Worm (Caenorhabditis elegans) whole organism, mixed stage, embryonic: ENCODE results near the gene zmp-4.

ENCODE experiments used
- ces-1 ChIP-seq: fragments of 150-350 bp; optimal IDR thresholded peaks from 2 replicates; lab custom pipeline; 2014; ENCODE audit warnings: missing biosample characterization, missing genetic modification reagents, missing genetic modification characterization
- elt-1 ChIP-seq: sonication (generic microtip); optimal IDR thresholded peaks from 2 replicates; lab custom pipeline; 2017; ENCODE audit warnings: missing genetic modification characterization, mild to moderate bottlenecking, missing compliant biosample characterization, antibody characterized with exemption, moderate library complexity, borderline replicate concordance; ENCODE audit not compliant: insufficient read depth
- flh-1 ChIP-seq: fragments of 200-800 bp; sonication (Bioruptor generic); optimal IDR thresholded peaks from 2 replicates; lab custom pipeline; 2018; ENCODE audit warnings: mild to moderate bottlenecking, missing genetic modification characterization, moderate library complexity, missing compliant biosample characterization
- lin-13 ChIP-seq: fragments of 150-350 bp; optimal IDR thresholded peaks from 2 replicates; lab custom pipeline; 2014; ENCODE audit warnings: missing biosample characterization, missing genetic modification characterization
- nhr-28 ChIP-seq: fragments of 150-350 bp; optimal IDR thresholded peaks from 2 replicates; lab custom pipeline; 2014; ENCODE audit warnings: missing biosample characterization, missing genetic modification characterization
- sem-2 ChIP-seq: fragments of 200-800 bp; sonication (Bioruptor generic); optimal IDR thresholded peaks from 2 replicates; lab custom pipeline; 2018; ENCODE audit warnings: mild to moderate bottlenecking, missing genetic modification characterization, missing compliant biosample characterization
- unc-39 ChIP-seq: fragments of 150-350 bp; optimal IDR thresholded peaks from 2 replicates; lab custom pipeline; 2014; ENCODE audit warnings: missing biosample characterization, missing genetic modification characterization
- ztf-11 ChIP-seq: fragments of 150-350 bp; optimal IDR thresholded peaks from 2 replicates; lab custom pipeline; 2014; ENCODE audit warnings: missing biosample characterization, missing genetic modification characterization

DNA sequence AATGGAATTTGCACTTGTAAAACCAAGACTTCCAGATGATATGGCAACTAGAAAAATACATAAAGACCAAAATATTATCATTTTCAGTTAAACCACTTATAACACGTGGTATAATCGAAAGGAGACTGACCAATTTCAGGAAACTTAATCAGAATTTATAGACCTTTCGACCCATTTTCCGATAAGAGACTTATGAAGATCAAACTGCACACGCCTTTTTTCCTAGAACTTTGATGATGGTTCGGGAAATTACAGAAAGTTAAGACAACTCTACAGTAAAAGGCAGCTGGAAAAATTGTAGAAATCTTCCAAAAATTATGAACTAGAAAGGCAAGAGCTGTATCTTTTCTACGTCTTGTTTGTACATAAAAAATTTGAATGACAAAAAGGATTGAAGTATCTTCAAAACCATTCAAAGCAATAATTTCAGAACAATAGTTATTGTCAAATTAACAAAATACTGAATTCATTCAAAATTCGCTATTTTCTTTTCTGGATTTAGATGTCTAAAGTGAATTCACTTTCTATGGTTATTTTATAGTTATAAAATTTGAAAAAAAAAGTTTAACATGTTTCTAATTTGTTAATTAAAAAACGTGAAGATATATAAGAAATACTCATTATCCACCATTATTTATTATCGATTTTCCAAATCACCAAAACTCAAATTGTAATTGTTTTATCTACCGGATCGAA, 27.9 kb downstream of the zmp-4 start, which contains the start of the genes mpst-2 and H12D21.5:
- no peak for TF ChIP-seq elt-1 (tag; lab: Kevin White, UChicago)
- TF ChIP-seq lin-13 (tag; lab: Kevin White, UChicago), result no peak
- TF ChIP-seq flh-1, result no peak
- no peak for TF ChIP-seq ztf-11 (tag; lab: Kevin White, UChicago)
- TF ChIP-seq unc-39 (tag; lab: Kevin White, UChicago), result no peak
- TF ChIP-seq ces-1 (GFP tag; lab: Kevin White, UChicago), result no peak
- TF ChIP-seq nhr-28 (tag; lab: Kevin White, UChicago), result no peak
- no peak for TF ChIP-seq sem-2
